Worm (Caenorhabditis elegans) whole organism, L4 larva: Measurements from ENCODE around the gene smk-1.

Source experiments
- ama-1 ChIP-seq: fragments of 150-350 bp; optimal IDR thresholded peaks from 2 replicates; lab custom pipeline; 2014; ENCODE audit warnings: inconsistent platforms, mixed read lengths
- egl-27 ChIP-seq: sonication (generic microtip); optimal IDR thresholded peaks from 3 replicates; lab custom pipeline; 2017; ENCODE audit warnings: missing biosample characterization, missing genetic modification reagents, missing genetic modification characterization
- fkh-10 ChIP-seq: fragments of 150-350 bp; optimal IDR thresholded peaks from 2 replicates; lab custom pipeline; 2014; ENCODE audit warnings: missing biosample characterization, missing genetic modification reagents, missing genetic modification characterization
- lin-1 ChIP-seq: fragments of 200-800 bp; sonication (Bioruptor generic); IDR thresholded peaks from 2 replicates; pipeline ENCODE4 v1.3.6; 2022; ENCODE audit warnings: missing genetic modification reagents, missing genetic modification characterization, missing compliant biosample characterization
- nhr-237 ChIP-seq: sonication (generic microtip); optimal IDR thresholded peaks from 2 replicates; lab custom pipeline; 2017; ENCODE audit warnings: missing biosample characterization, missing genetic modification characterization
- saeg-2 ChIP-seq: fragments of 200-800 bp; sonication (Bioruptor generic); IDR thresholded peaks from 2 replicates; pipeline ENCODE4 v1.3.6; 2022; ENCODE audit warnings: missing genetic modification reagents, missing genetic modification characterization, missing compliant biosample characterization
- snpc-4 ChIP-seq: fragments of 150-350 bp; optimal IDR thresholded peaks from 2 replicates; lab custom pipeline; 2014; ENCODE audit warnings: missing biosample characterization, missing genetic modification characterization
- zag-1 ChIP-seq: fragments of 150-350 bp; optimal IDR thresholded peaks from 2 replicates; lab custom pipeline; 2014; ENCODE audit warnings: missing biosample characterization, missing genetic modification characterization
- zfp-2 ChIP-seq: sonication (generic microtip); optimal IDR thresholded peaks from 2 replicates; lab custom pipeline; 2016; ENCODE audit warnings: mild to moderate bottlenecking, missing genetic modification characterization, missing compliant biosample characterization

DNA sequence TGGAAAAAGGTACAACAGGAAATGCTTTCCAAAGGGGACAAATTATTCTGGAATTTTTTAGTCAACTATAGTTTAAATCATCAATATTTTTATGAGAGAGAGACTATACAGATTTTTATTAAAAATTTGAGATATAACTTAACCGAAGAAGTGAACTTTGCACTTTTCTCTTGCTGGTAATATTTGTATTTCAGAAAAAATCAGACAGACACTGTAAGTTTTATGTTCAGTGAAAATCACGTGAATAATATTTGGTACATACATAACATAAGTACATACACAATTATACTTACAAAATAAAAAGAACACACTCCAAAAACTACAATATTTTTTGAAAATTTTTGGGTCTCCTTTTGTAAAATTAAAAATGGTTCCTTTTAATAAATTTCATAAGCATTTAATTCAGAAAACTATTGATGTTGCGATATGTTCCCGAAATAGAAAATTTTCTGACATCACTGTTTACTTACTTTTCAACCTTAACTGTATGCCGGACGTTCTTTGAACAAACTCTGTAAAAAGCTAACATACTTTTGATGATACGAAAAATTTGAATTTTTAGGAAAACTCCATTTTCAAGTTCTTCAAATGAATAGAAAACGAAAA, 30.2 kb downstream of the smk-1 start, which contains the start of the genes F28A12.10 and acd-4:
- TF ChIP-seq nhr-237 (no peak), fkh-10 (GFP tag; lab: Kevin White, UChicago) (no peak), lin-1 (GFP tag; lab: Robert Waterston, UW) (no peak), zag-1 (tag; lab: Kevin White, UChicago) (no peak), zfp-2 (tag; lab: Kevin White, UChicago) (no peak), snpc-4 (tag; lab: Kevin White, UChicago) (no peak), ama-1 (lab: Kevin White, UChicago) (no peak), saeg-2 (GFP tag; lab: Robert Waterston, UW) (no peak), egl-27 (tag; lab: Kevin White, UChicago) (no peak)
